Worm (Caenorhabditis elegans) whole organism, mixed stage, embryonic: Measurements from ENCODE around the gene K01H12.4.

Experiments
- flh-1 ChIP-seq: fragments of 200-800 bp; sonication (Bioruptor generic); optimal IDR thresholded peaks from 2 replicates; lab custom pipeline; 2018; ENCODE audit warnings: mild to moderate bottlenecking, missing genetic modification characterization, moderate library complexity, missing compliant biosample characterization
- lsy-2 ChIP-seq: fragments of 150-350 bp; optimal IDR thresholded peaks from 2 replicates; lab custom pipeline; 2014; ENCODE audit warnings: missing biosample characterization, missing genetic modification characterization
- nhr-2 ChIP-seq: fragments of 150-350 bp; optimal IDR thresholded peaks from 2 replicates; lab custom pipeline; 2014; ENCODE audit warnings: missing biosample characterization, missing genetic modification characterization
- nhr-76 ChIP-seq: sonication (generic microtip); optimal IDR thresholded peaks from 2 replicates; lab custom pipeline; 2017; ENCODE audit warnings: missing biosample characterization, missing genetic modification characterization
- pha-4 ChIP-seq: fragments of 150-350 bp; optimal IDR thresholded peaks from 2 replicates; lab custom pipeline; 2018; ENCODE audit warnings: missing biosample characterization, missing genetic modification reagents, missing genetic modification characterization
- tbx-8 ChIP-seq: fragments of 200-800 bp; sonication (Bioruptor generic); optimal IDR thresholded peaks from 2 replicates; lab custom pipeline; 2018; ENCODE audit warnings: mild to moderate bottlenecking, missing genetic modification characterization, moderate library complexity, missing compliant biosample characterization
- unc-62 ChIP-seq: fragments of 150-350 bp; optimal IDR thresholded peaks from 2 replicates; lab custom pipeline; 2014; ENCODE audit warnings: missing biosample characterization, missing genetic modification reagents, missing genetic modification characterization
- ztf-11 ChIP-seq: fragments of 150-350 bp; optimal IDR thresholded peaks from 2 replicates; lab custom pipeline; 2014; ENCODE audit warnings: missing biosample characterization, missing genetic modification characterization

ce11 chrIV:9682514-9682913 is 30.4 kb upstream of the K01H12.4 start, which contains the start of gene ins-7:
- TF ChIP-seq nhr-76 (no peak), flh-1 (no peak), lsy-2 (tag; lab: Kevin White, UChicago) (no peak), pha-4 (tag; lab: Kevin White, UChicago) (no peak), nhr-2 (tag; lab: Kevin White, UChicago) (no peak), ztf-11 (tag; lab: Kevin White, UChicago) (no peak), tbx-8 (no peak), unc-62 (no peak)
